Worm (Caenorhabditis elegans) whole organism, late embryonic: ENCODE data around the gene npr-11.

Experiments
- T23F11.4 ChIP-seq: fragments of 200-800 bp; sonication (Bioruptor generic); optimal IDR thresholded peaks from 2 replicates; lab custom pipeline; 2018; ENCODE audit warnings: mild to moderate bottlenecking, missing genetic modification characterization, missing compliant biosample characterization
- ama-1 ChIP-seq: fragments of 150-350 bp; optimal IDR thresholded peaks from 2 replicates; lab custom pipeline; 2014
- ceh-14 ChIP-seq: sonication (generic microtip); optimal IDR thresholded peaks from 2 replicates; lab custom pipeline; 2016; ENCODE audit warnings: missing genotype, missing genetic modification characterization, missing compliant biosample characterization
- ceh-34 ChIP-seq: sonication (generic microtip); optimal IDR thresholded peaks from 2 replicates; lab custom pipeline; 2016; ENCODE audit warnings: mild to moderate bottlenecking, missing genetic modification characterization, missing compliant biosample characterization
- che-1 ChIP-seq: sonication (generic microtip); optimal IDR thresholded peaks from 2 replicates; lab custom pipeline; 2016; ENCODE audit warnings: mild to moderate bottlenecking, missing genetic modification characterization, missing compliant biosample characterization
- dmd-4 ChIP-seq: sonication (generic microtip); optimal IDR thresholded peaks from 2 replicates; lab custom pipeline; 2016; ENCODE audit warnings: borderline replicate concordance, missing genetic modification characterization, missing compliant biosample characterization
- elt-4 ChIP-seq: sonication (generic microtip); optimal IDR thresholded peaks from 2 replicates; lab custom pipeline; 2016; ENCODE audit warnings: missing genetic modification characterization, missing compliant biosample characterization
- hlh-13 ChIP-seq: fragments of 200-800 bp; sonication (Bioruptor generic); optimal IDR thresholded peaks from 2 replicates; lab custom pipeline; 2018; ENCODE audit warnings: mild to moderate bottlenecking, missing genetic modification characterization, missing compliant biosample characterization
- unc-42 ChIP-seq: sonication (generic microtip); optimal IDR thresholded peaks from 2 replicates; lab custom pipeline; 2016; ENCODE audit warnings: missing genotype, missing genetic modification characterization, missing compliant biosample characterization
- zip-5 ChIP-seq: sonication (generic microtip); optimal IDR thresholded peaks from 2 replicates; lab custom pipeline; 2016; ENCODE audit warnings: missing genetic modification characterization, missing compliant biosample characterization

DNA sequence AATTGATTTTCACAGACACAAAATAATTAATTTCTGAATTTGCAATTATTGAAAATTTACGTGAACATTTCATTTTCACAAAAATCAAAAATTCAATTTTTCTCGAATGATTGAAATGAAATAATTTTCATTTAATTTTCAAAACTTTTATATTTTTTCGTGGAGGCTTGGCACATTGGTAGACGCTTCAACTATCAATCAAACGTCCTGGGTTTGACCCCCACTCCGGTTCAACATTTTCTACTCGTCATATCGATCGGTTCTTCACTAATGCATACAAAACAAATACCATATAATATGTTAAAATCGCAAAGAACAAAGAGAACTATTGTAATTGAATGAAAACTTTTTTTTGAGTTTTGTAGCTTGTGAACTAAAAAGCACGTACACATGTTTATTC lies 47.5 kb downstream of the npr-11 start:
- TF ChIP-seq ceh-34 (no peak), dmd-4 (tag; lab: Kevin White, UChicago) (no peak), elt-4 (tag; lab: Kevin White, UChicago) (no peak), unc-42 (tag; lab: Kevin White, UChicago) (no peak), zip-5 (no peak), T23F11.4 (GFP tag; lab: Kevin White, UChicago) (no peak), che-1 (tag; lab: Kevin White, UChicago) (no peak), hlh-13 (GFP tag; lab: Kevin White, UChicago) (no peak), ceh-14 (tag; lab: Kevin White, UChicago) (no peak), ama-1 (no peak)
